Fruit fly (Drosophila melanogaster) whole organism: ENCODE data around the gene CG11885.

ENCODE experiments used
- psq ChIP-seq: fragments of >200 bp; optimal IDR thresholded peaks from 2 replicates; lab custom pipeline; 2017
- usp ChIP-seq: fragments of >200 bp; optimal IDR thresholded peaks from 2 replicates; lab custom pipeline; 2017; ENCODE audit warnings: missing biosample characterization, missing genetic modification characterization, mixed read lengths

DNA sequence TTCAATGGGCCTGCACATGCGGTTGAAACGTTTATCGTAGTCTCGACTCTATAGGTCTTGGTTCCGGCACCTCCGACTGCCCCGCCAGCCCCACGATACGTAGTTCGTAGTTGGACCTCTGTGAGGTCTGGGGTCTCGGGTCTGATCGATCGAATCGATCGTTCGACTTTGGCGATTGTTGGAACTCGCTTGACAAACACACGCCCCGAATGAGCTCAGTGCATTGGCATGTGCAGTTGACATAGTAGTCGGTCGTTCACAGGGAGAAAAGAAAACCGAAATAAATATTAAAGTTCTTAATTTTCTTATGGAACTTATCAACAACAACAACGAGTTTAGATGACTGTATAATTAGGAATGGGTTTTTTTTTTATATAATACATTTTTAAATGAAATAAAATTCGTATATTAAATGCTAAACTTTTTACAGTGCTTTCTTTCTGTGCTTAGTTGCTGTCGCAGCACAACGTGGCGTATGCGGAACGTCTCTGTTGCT lies 14.1 kb upstream of the CG11885 start:
- no peak for TF ChIP-seq usp (GFP tag; lab: Kevin White, UChicago)
- no peak for TF ChIP-seq psq (lab: Kevin White, UChicago)
